Worm (Caenorhabditis elegans): Measurements from ENCODE around the gene glb-12.

Gene glb-12

DNA sequence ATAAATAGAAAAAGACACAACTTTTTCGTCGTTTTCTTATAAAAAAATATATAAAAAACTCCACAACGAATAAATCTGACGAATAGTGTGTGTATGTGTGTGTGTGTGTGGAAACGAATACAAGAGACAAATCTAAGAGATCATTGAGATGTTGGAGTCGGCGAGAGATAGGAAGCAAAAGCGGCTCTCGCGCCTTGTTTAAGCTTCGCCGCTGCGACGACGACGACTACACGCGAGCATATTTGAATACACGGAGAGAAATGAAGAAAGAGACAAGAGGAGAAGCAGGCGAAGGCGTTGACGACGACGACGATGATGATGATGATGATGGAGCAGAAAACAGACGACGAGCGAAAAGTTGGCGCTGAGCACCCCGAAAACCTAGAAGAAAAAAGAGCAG is 13.3 kb upstream of the glb-12 start:
- TF ChIP-seq nhr-12 (tag; optimal IDR thresholded peaks at IDR 0.05) (no peak), C34F6.9 (tag; optimal IDR thresholded peaks at IDR 0.05) (peak; percentile 36), snpc-4 (tag; optimal IDR thresholded peaks at IDR 0.05) (no peak), ceh-16 (tag; optimal IDR thresholded peaks at IDR 0.05) (no peak), lsy-2 (tag; optimal IDR thresholded peaks at IDR 0.05) (peak in 1 of 2 experiments; percentile 14), F13H6.1 (tag; optimal IDR thresholded peaks at IDR 0.05) (peak; percentile 36), crh-2 (tag; optimal IDR thresholded peaks at IDR 0.05) (peak; percentile 14), nhr-129 (tag; optimal IDR thresholded peaks at IDR 0.05) (no peak), unc-55 (GFP tag; optimal IDR thresholded peaks at IDR 0.05) (peak; percentile 73), nhr-77 (tag; optimal IDR thresholded peaks at IDR 0.05) (no peak), lin-11 (tag; optimal IDR thresholded peaks at IDR 0.05) (peak; percentile 23), mab-5 (tag; optimal IDR thresholded peaks at IDR 0.05) (no peak)

DNA sequence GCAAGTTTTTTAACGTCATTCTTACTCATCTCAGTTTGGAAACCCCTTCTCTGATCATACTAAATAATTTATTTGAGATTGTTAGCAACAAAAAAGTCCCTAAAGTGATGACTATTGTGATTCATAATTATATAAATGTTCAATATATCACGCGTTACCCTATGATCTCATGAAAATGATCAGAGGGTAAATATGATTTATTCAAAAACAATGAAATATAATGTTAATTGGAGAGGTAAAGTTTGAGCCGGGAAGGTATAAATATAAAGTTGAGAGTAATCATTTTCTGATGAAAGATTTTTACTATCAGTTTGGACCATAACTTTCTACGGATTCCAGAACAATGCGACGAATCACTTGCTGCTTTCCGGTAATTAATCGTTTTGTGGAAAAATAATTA is 5.6 kb upstream of the glb-12 start, which contains the start of gene C52A11.3:
Gene C52A11.3, plus strand, starts transcription at position 301 of the 400 bp plus-strand sequence.
- no peak for TF ChIP-seq F13H6.1 (tag; optimal IDR thresholded peaks at IDR 0.05)
- no peak for TF ChIP-seq mdl-1 (tag; optimal IDR thresholded peaks at IDR 0.05)
- TF ChIP-seq snpc-4 (tag; optimal IDR thresholded peaks at IDR 0.05) = no peak

ce11 chrII:10730702-10731101 is 750 bp downstream of the glb-12 start:
- TF ChIP-seq nhr-12 (tag; optimal IDR thresholded peaks at IDR 0.05) (no peak), sma-9 (GFP tag; optimal IDR thresholded peaks at IDR 0.05) (peak; percentile 43), sma-9 (tag; optimal IDR thresholded peaks at IDR 0.05) (no peak), nhr-21 (tag; optimal IDR thresholded peaks at IDR 0.05) (peak; percentile 28)

DNA sequence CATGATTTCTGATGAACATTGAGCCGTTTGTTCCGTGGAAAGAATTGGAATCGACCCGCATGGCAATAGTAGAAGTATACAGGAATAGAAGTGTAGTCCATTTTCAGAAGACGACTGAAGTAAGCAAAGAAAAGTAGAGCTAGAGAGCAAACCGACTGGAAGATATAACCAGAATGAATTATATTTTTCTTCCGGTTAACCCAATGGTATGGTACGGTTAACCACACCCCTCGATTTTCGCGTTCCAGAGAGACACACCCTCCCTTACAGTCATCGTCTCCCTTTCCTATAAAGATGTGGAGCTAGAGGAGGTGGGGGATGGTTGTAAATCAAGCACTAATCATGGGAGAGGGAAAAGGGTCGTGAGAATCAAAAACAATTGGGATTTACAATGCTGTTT is 8.4 kb downstream of the glb-12 start, which contains the start of gene C09G5.14:
Gene C09G5.14, minus strand, starts transcription at position 101 of the 400 bp plus-strand sequence.
- no peak for TF ChIP-seq unc-55 (GFP tag; optimal IDR thresholded peaks at IDR 0.05)

DNA sequence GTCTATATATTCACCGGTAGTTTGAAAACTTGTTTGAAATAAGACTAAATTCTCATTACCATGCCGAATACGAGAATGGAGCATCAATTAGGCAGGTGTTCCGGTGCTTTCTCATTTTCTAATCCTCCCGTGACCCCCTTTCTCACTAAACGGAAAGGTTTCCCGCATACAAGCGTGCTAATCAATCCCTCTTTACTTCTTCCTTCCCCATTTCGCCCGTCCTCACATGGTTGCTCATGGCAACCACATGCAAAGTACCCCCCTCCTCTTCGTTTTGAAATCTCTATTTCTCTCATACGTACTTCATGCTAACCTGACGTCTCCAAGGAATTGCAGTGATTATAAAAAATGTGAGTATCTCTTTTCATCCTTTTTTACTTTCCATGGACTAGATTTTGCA is 11.5 kb downstream of the glb-12 start, which contains the start of gene mks-5:
Gene mks-5, plus strand, starts transcription at position 301 of the 400 bp plus-strand sequence.
- TF ChIP-seq fos-1 (tag; optimal IDR thresholded peaks at IDR 0.05) = no peak

DNA sequence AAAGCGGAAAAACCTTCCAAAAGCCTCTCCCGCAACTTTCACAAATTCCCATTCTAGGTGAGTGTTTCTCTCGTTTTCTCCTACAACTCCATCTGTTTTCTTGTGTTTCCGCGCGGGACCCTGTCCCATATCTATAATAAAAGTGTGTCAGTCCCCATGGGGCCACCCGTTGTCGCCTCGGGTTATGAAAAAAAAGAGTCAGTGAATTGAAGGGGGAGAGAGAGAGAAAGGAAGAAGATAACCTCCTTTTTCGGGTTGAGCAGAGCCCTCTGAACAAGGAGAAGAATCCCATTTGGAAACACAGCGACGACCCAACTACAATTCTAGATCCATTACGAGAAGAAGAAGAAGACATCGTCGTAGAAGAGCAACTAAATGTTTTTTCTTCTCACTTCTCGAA is 14.3 kb downstream of the glb-12 start, which contains the start of gene C09G5.13:
Gene C09G5.13, plus strand, starts transcription at position 301 of the 400 bp plus-strand sequence.
- TF ChIP-seq egl-27 (tag; optimal IDR thresholded peaks at IDR 0.05) = no peak
- TF ChIP-seq snpc-4 (tag; optimal IDR thresholded peaks at IDR 0.05) = no peak

DNA sequence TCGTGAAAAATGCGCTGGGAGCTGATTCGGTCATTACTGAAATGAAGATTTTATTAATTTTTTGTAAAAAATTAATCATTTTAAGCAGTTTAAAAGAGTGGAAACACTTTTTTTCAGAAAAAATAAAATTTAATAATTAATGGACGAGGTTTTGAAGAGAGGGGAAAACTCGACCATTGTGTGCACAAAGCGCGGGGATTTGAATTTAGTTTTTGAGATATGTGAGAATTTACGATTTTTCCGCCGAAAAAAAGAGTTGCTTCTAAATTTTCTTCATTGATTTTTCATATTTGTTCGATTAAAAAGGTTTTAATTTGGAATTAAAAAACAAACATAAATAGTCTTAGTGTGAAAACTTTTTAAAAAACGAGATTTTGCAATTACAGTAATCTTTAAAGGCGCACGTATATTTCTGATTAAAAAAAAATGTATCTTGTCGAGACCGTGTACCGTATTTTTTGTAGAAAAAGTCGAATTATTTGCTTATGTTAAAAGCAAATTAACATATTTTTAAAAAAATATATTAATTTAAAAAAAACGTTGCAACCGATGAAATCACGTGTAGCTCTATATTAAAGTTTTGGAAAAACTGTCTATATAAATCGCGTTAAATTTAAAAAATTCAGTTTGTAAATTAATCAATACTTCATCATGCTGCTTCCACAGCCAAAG is 17.1 kb downstream of the glb-12 start, which contains the start of the genes dph-2 and C09G5.7:
Gene dph-2, minus strand, starts transcription at position 36 of the 672 bp plus-strand sequence.
Gene C09G5.7, plus strand, starts transcription at position 622 of the 672 bp plus-strand sequence.
- no peak for TF ChIP-seq ztf-1 (GFP tag; conservative IDR thresholded peaks at IDR 0.05)
- peak; percentile 40 for TF ChIP-seq C34F6.9 (tag; optimal IDR thresholded peaks at IDR 0.05)
- no peak for TF ChIP-seq F13H6.1 (tag; optimal IDR thresholded peaks at IDR 0.05)
- TF ChIP-seq gmeb-1 (tag; optimal IDR thresholded peaks at IDR 0.05) = peak; percentile 88

- TF ChIP-seq egl-27 (tag; optimal IDR thresholded peaks at IDR 0.05) (no peak), Y55F3AM.14 (GFP tag; optimal IDR thresholded peaks at IDR 0.05) (no peak), peb-1 (tag; optimal IDR thresholded peaks at IDR 0.05) (no peak), ceh-16 (tag; optimal IDR thresholded peaks at IDR 0.05) (no peak), ztf-11 (tag; optimal IDR thresholded peaks at IDR 0.05) (no peak)
Measured at ce11 chrII:10708660-10709059, 22.8 kb downstream of the glb-12 start, which contains the start of gene bli-1. Gene bli-1 (plus strand): TSS chrII:10708960.

DNA sequence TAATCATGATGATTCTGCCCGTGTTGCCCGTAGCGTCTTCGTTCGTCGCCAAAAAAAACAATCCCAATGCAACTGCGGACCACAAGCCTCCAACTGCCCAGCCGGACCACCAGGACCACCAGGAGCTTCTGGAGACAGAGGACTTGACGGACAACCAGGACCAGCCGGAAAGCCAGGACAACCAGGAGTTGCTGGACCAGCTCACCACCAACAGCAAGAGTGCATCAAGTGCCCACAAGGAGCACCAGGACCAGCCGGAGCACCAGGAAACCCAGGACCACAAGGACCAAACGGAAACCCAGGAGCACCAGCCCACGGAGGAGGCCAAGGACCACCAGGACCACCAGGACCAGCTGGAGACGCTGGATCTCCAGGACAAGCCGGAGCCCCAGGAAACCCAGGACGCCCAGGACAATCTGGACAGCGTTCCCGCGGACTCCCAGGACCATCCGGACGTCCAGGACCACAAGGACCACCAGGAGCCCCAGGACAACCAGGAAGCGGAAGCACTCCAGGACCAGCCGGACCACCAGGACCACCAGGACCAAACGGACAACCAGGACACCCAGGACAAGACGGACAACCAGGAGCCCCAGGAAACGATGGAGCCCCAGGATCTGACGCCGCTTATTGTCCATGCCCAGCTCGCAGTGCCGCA is 23.9 kb downstream of the glb-12 start:
- TF ChIP-seq fos-1 (tag; optimal IDR thresholded peaks at IDR 0.05) (no peak), nhr-25 (tag; optimal IDR thresholded peaks at IDR 0.05) (no peak), egl-27 (tag; optimal IDR thresholded peaks at IDR 0.05) (no peak), aly-2 (tag; optimal IDR thresholded peaks at IDR 0.05) (no peak), nhr-129 (tag; optimal IDR thresholded peaks at IDR 0.05) (no peak), unc-55 (GFP tag; optimal IDR thresholded peaks at IDR 0.05) (no peak), unc-39 (tag; optimal IDR thresholded peaks at IDR 0.05) (no peak), elt-3 (tag; optimal IDR thresholded peaks at IDR 0.05) (no peak), ZK546.5 (tag; optimal IDR thresholded peaks at IDR 0.05) (no peak), blmp-1 (tag; optimal IDR thresholded peaks at IDR 0.05; ENCODE audit: insufficient read depth) (no peak), nhr-23 (tag; optimal IDR thresholded peaks at IDR 0.05) (no peak), R02D3.7 (tag; optimal IDR thresholded peaks at IDR 0.05) (no peak), mdl-1 (tag; optimal IDR thresholded peaks at IDR 0.05) (no peak), C34F6.9 (tag; optimal IDR thresholded peaks at IDR 0.05) (no peak)
